Fruit fly (Drosophila melanogaster): Measurements from ENCODE around the gene CG34159.

CG34159 gene

dm6 chr2L:10220501-10221386 is 16.6 kb upstream of the CG34159 start, which contains the start of the genes Npc1a and Prosalpha6 (continued):
- peak; percentile 79 for TF ChIP-seq Med (GFP tag)
- peak; percentile 14 for TF ChIP-seq grn (GFP tag; optimal IDR thresholded peaks at IDR 0.05)
- no peak for TF ChIP-seq slou (GFP tag; optimal IDR thresholded peaks at IDR 0.05)
- no peak for TF ChIP-seq B-H1 (GFP tag; IDR thresholded peaks at IDR 0.05)
- no peak for TF ChIP-seq onecut (GFP tag; IDR thresholded peaks at IDR 0.05)
- peak; percentile 7 for TF ChIP-seq sug (tag; optimal IDR thresholded peaks at IDR 0.05)
- TF ChIP-seq CG31224 (GFP tag; IDR thresholded peaks at IDR 0.05): no peak
- peak; percentile 70 for TF ChIP-seq CG1024 (GFP tag; IDR thresholded peaks at IDR 0.05)
- TF ChIP-seq crp (GFP tag; optimal IDR thresholded peaks at IDR 0.05): peak in 1 of 2 experiments; percentile 10
- peak; percentile 71; the same call in 2 of the 3 replicates for TF ChIP-seq CG16813 (GFP tag; IDR thresholded peaks at IDR 0.05; ENCODE audit: partially characterized antibody)
- peak; percentile 66; the same call in 2 of the 3 replicates for TF ChIP-seq HLH4C (GFP tag; IDR thresholded peaks at IDR 0.05; ENCODE audit: partially characterized antibody)
- TF ChIP-seq inv (GFP tag; IDR thresholded peaks at IDR 0.05; ENCODE audit: partially characterized antibody): peak; percentile 66; the same call in 1 of the 2 replicates
- no peak for TF ChIP-seq CG9932 (GFP tag; IDR thresholded peaks at IDR 0.05)
- peak; percentile 20 for TF ChIP-seq ab (GFP tag; optimal IDR thresholded peaks at IDR 0.05)
- TF ChIP-seq CG14710 (tag; optimal IDR thresholded peaks at IDR 0.05): peak; percentile 70
- peak; percentile 17 for TF ChIP-seq Hr3 (GFP tag; optimal IDR thresholded peaks at IDR 0.05)
- TF ChIP-seq Max (GFP tag; optimal IDR thresholded peaks at IDR 0.05): peak; percentile 43
- no peak for TF ChIP-seq pita (GFP tag; optimal IDR thresholded peaks at IDR 0.05)
- peak; percentile 32 for TF ChIP-seq CG18262 (tag; optimal IDR thresholded peaks at IDR 0.05)
- peak; percentile 20 for TF ChIP-seq CG10267 (tag; optimal IDR thresholded peaks at IDR 0.05)
- TF ChIP-seq CG4617 (GFP tag; optimal IDR thresholded peaks at IDR 0.05; ENCODE audit: borderline replicate concordance): peak; percentile 11
- TF ChIP-seq MESR4 (GFP tag; optimal IDR thresholded peaks at IDR 0.05): peak; percentile 36
- TF ChIP-seq Dp (GFP tag; optimal IDR thresholded peaks at IDR 0.05): peak; percentile 23
- TF ChIP-seq row (GFP tag; IDR thresholded peaks at IDR 0.05): peak; percentile 71
- peak; percentile 2 for TF ChIP-seq luna (GFP tag; optimal IDR thresholded peaks at IDR 0.05)
- no peak for TF ChIP-seq tio (GFP tag; optimal IDR thresholded peaks at IDR 0.05)
- TF ChIP-seq kah (GFP tag; optimal IDR thresholded peaks at IDR 0.05): peak; percentile 2
- TF ChIP-seq CG2116 (GFP tag; optimal IDR thresholded peaks at IDR 0.05): peak; percentile 78
- TF ChIP-seq CG14965 (GFP tag; optimal IDR thresholded peaks at IDR 0.05; ENCODE audit: borderline replicate concordance): no peak
- no peak for TF ChIP-seq CG10565 (GFP tag; optimal IDR thresholded peaks at IDR 0.05)
- TF ChIP-seq lilli (GFP tag; optimal IDR thresholded peaks at IDR 0.05): peak; percentile 28
- peak; percentile 46 for TF ChIP-seq Sry-β (GFP tag; optimal IDR thresholded peaks at IDR 0.05)
- peak; percentile 77 for TF ChIP-seq CG8290 (GFP tag; optimal IDR thresholded peaks at IDR 0.05)
- peak; percentile 72 to 82 for TF ChIP-seq CG8290 (tag; optimal IDR thresholded peaks at IDR 0.05)
- peak; percentile 30 for TF ChIP-seq Nf-YC (tag; optimal IDR thresholded peaks at IDR 0.05)
- peak; percentile 59; the same call in 1 of the 3 replicates for TF ChIP-seq vnd (GFP tag; IDR thresholded peaks at IDR 0.05; ENCODE audit: partially characterized antibody)
- peak; percentile 46 for TF ChIP-seq Hsf (GFP tag; optimal IDR thresholded peaks at IDR 0.05)
- peak; percentile 57; the same call in 1 of the 2 replicates for TF ChIP-seq ato (GFP tag; IDR thresholded peaks at IDR 0.05; ENCODE audit: partially characterized antibody)
- TF ChIP-seq zen (tag; optimal IDR thresholded peaks at IDR 0.05): peak; percentile 70
- TF ChIP-seq nmo (GFP tag; optimal IDR thresholded peaks at IDR 0.05): peak; percentile 72
- TF ChIP-seq tin (GFP tag; optimal IDR thresholded peaks at IDR 0.05): no peak
- no peak for TF ChIP-seq CG10543 (GFP tag; optimal IDR thresholded peaks at IDR 0.05)
- TF ChIP-seq hb (GFP tag; IDR thresholded peaks at IDR 0.05; ENCODE audit: partially characterized antibody): peak; percentile 71; the same call in 1 of the 3 replicates
- peak; percentile 53 for TF ChIP-seq CG6254 (GFP tag; optimal IDR thresholded peaks at IDR 0.05)
- peak; percentile 26 for TF ChIP-seq mirr (GFP tag; optimal IDR thresholded peaks at IDR 0.05)
- peak; percentile 82 for TF ChIP-seq CG14667 (GFP tag; IDR thresholded peaks at IDR 0.05)
- TF ChIP-seq CG9797 (GFP tag; optimal IDR thresholded peaks at IDR 0.05): peak; percentile 42

All from whole organism, embryonic.